Worm (Caenorhabditis elegans): ENCODE data around the gene ubc-19.

The ubc-19 gene

ce11 chrV:18662333-18662732, 27.2 kb downstream of the ubc-19 start:
- no peak for TF ChIP-seq ZK546.5 (tag; optimal IDR thresholded peaks at IDR 0.05)

DNA sequence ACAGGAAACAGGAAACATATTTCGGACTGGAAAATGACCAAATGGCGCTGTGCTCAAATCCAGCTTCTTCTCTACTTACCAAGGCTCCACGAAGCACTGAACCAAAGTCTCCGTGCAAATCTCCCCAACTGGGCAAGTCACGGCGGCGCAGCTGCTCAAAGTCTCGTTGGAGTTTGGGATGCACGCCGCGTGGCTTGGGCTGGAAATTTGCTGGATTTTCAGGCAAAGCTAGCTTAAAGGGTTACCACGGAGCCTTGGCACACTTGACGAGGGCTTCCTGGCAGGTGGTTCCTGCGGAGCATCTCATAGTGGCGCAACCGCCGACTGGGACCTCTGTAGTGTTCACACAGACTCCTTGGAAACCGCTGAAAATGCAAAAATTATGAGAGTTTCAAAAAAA, 30.6 kb downstream of the ubc-19 start:
- TF ChIP-seq snpc-4 (tag; optimal IDR thresholded peaks at IDR 0.05) (no peak), aly-2 (tag; optimal IDR thresholded peaks at IDR 0.05) (no peak), fkh-10 (GFP tag; optimal IDR thresholded peaks at IDR 0.05) (no peak), nhr-23 (tag; optimal IDR thresholded peaks at IDR 0.05) (no peak), unc-62 (GFP tag; optimal IDR thresholded peaks at IDR 0.05) (no peak), mdl-1 (tag; optimal IDR thresholded peaks at IDR 0.05) (no peak), skn-1 (tag; optimal IDR thresholded peaks at IDR 0.05) (no peak), ceh-82 (tag; optimal IDR thresholded peaks at IDR 0.05) (no peak), lin-15B (tag; optimal IDR thresholded peaks at IDR 0.05) (no peak), nhr-28 (tag; optimal IDR thresholded peaks at IDR 0.05) (no peak), nhr-12 (tag; optimal IDR thresholded peaks at IDR 0.05) (no peak), ztf-4 (tag; optimal IDR thresholded peaks at IDR 0.05) (no peak), elt-1 (tag; optimal IDR thresholded peaks at IDR 0.05) (no peak), lsy-12 (tag; optimal IDR thresholded peaks at IDR 0.05) (no peak), zag-1 (tag; optimal IDR thresholded peaks at IDR 0.05) (no peak)

DNA sequence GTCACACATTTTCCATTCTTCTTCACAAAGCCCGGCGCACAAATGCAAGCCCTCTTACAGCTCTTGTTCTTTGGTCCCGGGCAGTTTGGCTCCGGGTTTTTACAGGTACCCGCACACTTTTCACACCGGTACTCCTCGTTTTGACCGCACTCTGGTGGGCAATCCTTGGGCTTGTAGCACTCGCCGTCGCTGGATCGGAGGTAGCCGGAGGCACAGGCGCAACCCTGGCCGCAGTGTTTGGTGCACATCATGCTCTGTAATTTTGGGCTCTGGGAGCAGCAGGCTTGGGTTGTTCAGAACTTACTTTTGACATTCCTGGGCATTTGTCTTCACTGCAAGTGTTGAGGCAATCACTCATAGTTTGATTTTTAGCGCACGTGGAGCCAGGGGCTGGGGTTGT, 32.2 kb downstream of the ubc-19 start:
- TF ChIP-seq zag-1 (tag; optimal IDR thresholded peaks at IDR 0.05) (no peak), nhr-12 (tag; optimal IDR thresholded peaks at IDR 0.05) (no peak), ZK546.5 (tag; optimal IDR thresholded peaks at IDR 0.05) (no peak)

- TF ChIP-seq snpc-4 (tag; optimal IDR thresholded peaks at IDR 0.05) = no peak
- no peak for TF ChIP-seq nhr-43 (tag; optimal IDR thresholded peaks at IDR 0.05; ENCODE audit: poor library complexity, severe bottlenecking)
Measured at ce11 chrV:18656363-18656762, 33.2 kb downstream of the ubc-19 start.

DNA sequence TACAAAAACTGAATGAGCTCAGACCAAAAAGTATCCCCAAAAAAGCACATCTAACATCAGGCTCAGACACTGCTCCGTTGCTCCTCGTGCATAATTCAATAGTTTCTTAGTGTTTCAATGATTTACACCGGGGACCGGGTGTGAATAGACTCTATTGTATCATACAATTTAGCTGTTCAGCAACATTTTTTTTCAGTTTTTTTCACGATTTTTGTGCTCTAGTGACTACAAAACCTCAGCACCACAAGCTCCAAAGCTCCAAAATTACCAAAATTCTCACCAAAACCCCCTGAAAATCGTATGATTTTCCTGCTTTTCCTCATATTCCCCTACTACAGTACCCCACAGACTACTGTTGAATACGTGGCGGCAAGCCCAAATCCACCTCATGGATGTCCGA, 39.5 kb downstream of the ubc-19 start, which contains the start of gene egas-2:
Gene egas-2, plus strand, starts transcription at position 301 of the 400 bp plus-strand sequence.
- TF ChIP-seq ceh-16 (tag; optimal IDR thresholded peaks at IDR 0.05) = no peak
- TF ChIP-seq fos-1 (tag; optimal IDR thresholded peaks at IDR 0.05) = no peak
- TF ChIP-seq egl-5 (tag; optimal IDR thresholded peaks at IDR 0.05) = no peak
- TF ChIP-seq sea-2 (GFP tag; optimal IDR thresholded peaks at IDR 0.05) = no peak
- no peak for TF ChIP-seq eor-1 (tag; optimal IDR thresholded peaks at IDR 0.05)
- no peak for TF ChIP-seq snpc-4 (tag; optimal IDR thresholded peaks at IDR 0.05)
- no peak for TF ChIP-seq fkh-2 (tag; optimal IDR thresholded peaks at IDR 0.05)
- TF ChIP-seq nhr-28 (tag; optimal IDR thresholded peaks at IDR 0.05) = no peak
- TF ChIP-seq pha-4 (tag; optimal IDR thresholded peaks at IDR 0.05) = no peak
- no peak for TF ChIP-seq elt-3 (tag; optimal IDR thresholded peaks at IDR 0.05)
- TF ChIP-seq jun-1 (tag; optimal IDR thresholded peaks at IDR 0.05) = no peak
- no peak for TF ChIP-seq skn-1 (tag; optimal IDR thresholded peaks at IDR 0.05)
- TF ChIP-seq ztf-11 (tag; optimal IDR thresholded peaks at IDR 0.05) = no peak
- no peak for TF ChIP-seq hmg-11 (tag; optimal IDR thresholded peaks at IDR 0.05)
- no peak for TF ChIP-seq nhr-23 (tag; optimal IDR thresholded peaks at IDR 0.05)
- TF ChIP-seq R02D3.7 (tag; optimal IDR thresholded peaks at IDR 0.05) = no peak
- TF ChIP-seq nfya-1 (tag; optimal IDR thresholded peaks at IDR 0.05; ENCODE audit: insufficient read depth) = no peak
- no peak for TF ChIP-seq pqm-1 (tag; optimal IDR thresholded peaks at IDR 0.05)

DNA sequence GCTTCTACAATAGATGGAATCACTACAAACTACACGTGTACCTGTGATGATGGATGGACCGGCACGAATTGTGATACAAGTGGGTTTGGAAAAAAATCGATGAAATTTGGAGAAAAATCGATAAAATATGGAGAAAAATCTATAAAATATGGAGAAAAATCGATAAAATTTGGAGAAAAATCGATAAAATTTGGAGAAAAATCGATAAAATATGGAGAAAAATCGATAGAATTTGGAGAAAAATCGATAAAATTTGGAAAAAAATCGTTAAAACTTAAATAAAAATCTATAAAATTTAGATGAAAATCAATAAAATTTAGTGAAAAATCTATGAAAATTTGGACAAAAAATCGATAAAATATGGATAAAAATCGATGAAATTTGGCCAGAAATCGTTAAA, 45.3 kb downstream of the ubc-19 start:
- TF ChIP-seq egl-27 (tag; optimal IDR thresholded peaks at IDR 0.05) (no peak), fkh-2 (tag; optimal IDR thresholded peaks at IDR 0.05) (no peak), elt-1 (tag; optimal IDR thresholded peaks at IDR 0.05) (no peak), ceh-28 (tag; optimal IDR thresholded peaks at IDR 0.05) (peak; percentile 83)
